Fruit fly (Drosophila melanogaster): ENCODE data around the gene CG14238.

DNA sequence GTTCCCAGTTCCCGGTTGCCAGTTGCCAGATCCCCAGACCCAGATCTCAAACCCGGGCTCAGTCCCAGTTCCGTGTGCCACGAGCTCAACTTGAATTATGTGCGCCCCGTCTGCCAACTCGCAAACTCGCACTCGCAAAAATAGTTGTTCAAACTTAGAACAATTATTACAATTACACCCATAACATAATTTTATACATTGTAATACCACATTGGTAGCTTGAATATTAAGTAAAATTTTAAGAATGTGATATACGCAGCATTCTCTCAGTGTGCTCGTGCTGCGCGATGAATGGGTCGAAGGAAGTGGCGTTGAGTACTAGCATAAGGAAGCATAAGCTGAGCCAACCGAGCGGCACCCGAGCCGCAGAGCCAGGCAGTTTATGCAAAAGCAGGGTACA is 49.8 kb downstream of the CG14238 start:
- no peak for TF ChIP-seq dsf (GFP tag; optimal IDR thresholded peaks at IDR 0.05; ENCODE audit: borderline replicate concordance)
- peak; percentile 78 for TF ChIP-seq brk (GFP tag; optimal IDR thresholded peaks at IDR 0.05)
- no peak for TF ChIP-seq Hr78 (GFP tag; optimal IDR thresholded peaks at IDR 0.05)
- TF ChIP-seq pan (optimal IDR thresholded peaks at IDR 0.05), result no peak
- no peak for TF ChIP-seq dl (GFP tag; optimal IDR thresholded peaks at IDR 0.05; ENCODE audit: insufficient read depth in 1 of 2, partially characterized antibody in 2 of 2)
- peak; percentile 79 for TF ChIP-seq fru (GFP tag; optimal IDR thresholded peaks at IDR 0.05)
- TF ChIP-seq Myc (optimal IDR thresholded peaks at IDR 0.05), result no peak
- peak; percentile 81 for TF ChIP-seq br (GFP tag; optimal IDR thresholded peaks at IDR 0.05)
- TF ChIP-seq N (GFP tag; optimal IDR thresholded peaks at IDR 0.05), result no peak
- TF ChIP-seq rgr (GFP tag; optimal IDR thresholded peaks at IDR 0.05), result peak; percentile 75
- TF ChIP-seq Mio (GFP tag; optimal IDR thresholded peaks at IDR 0.05), result no peak
- TF ChIP-seq sv (GFP tag; optimal IDR thresholded peaks at IDR 0.05), result no peak

Measured in whole organism, wandering third instar larva.